Worm (Caenorhabditis elegans) whole organism, early embryonic: ENCODE results near the gene F54F7.9.

Source experiments
- ama-1 ChIP-seq: fragments of 150-350 bp; optimal IDR thresholded peaks from 2 replicates; lab custom pipeline; 2014
- pes-1 ChIP-seq: fragments of 200-800 bp; sonication (Bioruptor generic); IDR thresholded peaks from 2 replicates; pipeline ENCODE4 v1.3.6; 2022; ENCODE audit warnings: missing genetic modification reagents, missing genetic modification characterization, missing compliant biosample characterization
- scrt-1 ChIP-seq: fragments of 200-800 bp; sonication (Bioruptor generic); IDR thresholded peaks from 2 replicates; pipeline ENCODE4 v1.3.6; 2022; ENCODE audit warnings: missing genetic modification characterization, missing compliant biosample characterization
- tbx-11 ChIP-seq: fragments of 200-800 bp; sonication (Bioruptor generic); IDR thresholded peaks from 2 replicates; pipeline ENCODE4 v1.3.6; 2022; ENCODE audit warnings: missing genetic modification characterization, missing compliant biosample characterization
- tbx-37 ChIP-seq: fragments of 200-800 bp; sonication (Bioruptor generic); conservative IDR thresholded peaks from 2 replicates; pipeline ENCODE4 v1.3.6; 2022; ENCODE audit warnings: missing genetic modification reagents, missing genetic modification characterization, missing compliant biosample characterization

DNA sequence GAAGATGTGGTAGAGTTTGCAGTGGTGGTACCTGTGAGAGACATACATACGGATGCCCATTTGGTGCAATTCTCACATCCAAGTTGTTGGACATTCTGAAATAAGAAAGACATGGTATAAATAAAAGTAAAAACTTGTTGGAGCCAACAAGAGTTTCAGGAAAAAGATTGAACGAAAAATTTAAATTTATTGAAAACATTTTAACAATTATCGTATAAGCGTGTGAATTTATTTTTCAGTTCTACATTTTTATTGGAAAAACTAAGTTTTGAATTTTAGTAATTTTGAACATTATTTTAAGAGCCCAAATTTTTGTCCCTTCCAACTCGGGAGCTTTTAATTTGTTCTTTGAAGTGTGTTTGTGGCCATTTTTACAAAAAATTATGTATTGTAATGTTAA, 6.4 kb upstream of the F54F7.9 start, which contains the start of gene F54F7.8:
- TF ChIP-seq pes-1 (GFP tag; lab: Robert Waterston, UW) (no peak), ama-1 (lab: Kevin White, UChicago) (no peak), tbx-11 (GFP tag; lab: Robert Waterston, UW) (no peak), scrt-1 (GFP tag; lab: Robert Waterston, UW) (no peak), tbx-37 (GFP tag; lab: Robert Waterston, UW) (no peak)
